Worm (Caenorhabditis elegans) whole organism, young adult: ENCODE results near the gene T15H9.5.

Experiments
- B0019.2 ChIP-seq: fragments of 200-800 bp; sonication (Bioruptor generic); conservative IDR thresholded peaks from 2 replicates; pipeline ENCODE4 v1.3.6; 2022; ENCODE audit warnings: missing genetic modification reagents, missing genetic modification characterization, missing compliant biosample characterization
- F49E8.2 ChIP-seq: sonication (generic microtip); optimal IDR thresholded peaks from 3 replicates; lab custom pipeline; 2017; ENCODE audit warnings: missing genetic modification characterization, mild to moderate bottlenecking, missing compliant biosample characterization, antibody characterized with exemption, moderate library complexity; ENCODE audit not compliant: insufficient read depth
- Y56A3A.18 ChIP-seq: fragments of 200-800 bp; sonication (Bioruptor generic); IDR thresholded peaks from 2 replicates; pipeline ENCODE4 v1.3.6; 2022; ENCODE audit warnings: missing genetic modification reagents, missing genetic modification characterization, missing compliant biosample characterization
- ama-1 ChIP-seq, 3 experiments: fragments of 150-350 bp in 1 of 3; sonication (generic microtip) in 2 of 3; optimal IDR thresholded peaks; 2 replicates each; lab custom pipeline; 2014 to 2018; ENCODE audit warnings: missing biosample characterization in 2 of 3, missing genetic modification characterization in 2 of 3, missing genetic modification reagents in 2 of 3
- dpl-1 ChIP-seq: fragments of 150-350 bp; optimal IDR thresholded peaks from 2 replicates; lab custom pipeline; 2014; ENCODE audit warnings: missing biosample characterization, missing genetic modification reagents, missing genetic modification characterization
- efl-1 ChIP-seq: fragments of 150-350 bp; optimal IDR thresholded peaks from 2 replicates; lab custom pipeline; 2014; ENCODE audit warnings: missing biosample characterization, missing genetic modification reagents, missing genetic modification characterization
- mxl-1 ChIP-seq: sonication (generic microtip); optimal IDR thresholded peaks from 2 replicates; lab custom pipeline; 2016; ENCODE audit warnings: missing genetic modification characterization, missing compliant biosample characterization
- snpc-4 ChIP-seq, 5 experiments: fragments of 150-350 bp in 1 of 5; sonication (generic microtip) in 4 of 5; optimal IDR thresholded peaks; 2 replicates each; lab custom pipeline; 2014 to 2018; ENCODE audit warnings: missing genetic modification characterization in 5 of 5, missing biosample characterization in 3 of 5, antibody characterized with exemption in 2 of 5, mild to moderate bottlenecking in 2 of 5, missing compliant biosample characterization in 2 of 5, missing genotype in 2 of 5, moderate library complexity in 2 of 5, missing genetic modification reagents in 1 of 5

ce11 chrII:9586734-9587209, 24.5 kb downstream of the T15H9.5 start, which contains the start of gene ugt-58:
- TF ChIP-seq F49E8.2 (tag; lab: Kevin White, UChicago) (no peak), efl-1 (GFP tag; lab: Kevin White, UChicago) (no peak), dpl-1 (GFP tag; lab: Kevin White, UChicago) (no peak), ama-1 (optimal IDR thresholded peaks at IDR 0.05; lab: Kevin White, UChicago) (no peak), ama-1 (GFP tag; optimal IDR thresholded peaks at IDR 0.05; lab: Kevin White, UChicago) (no peak), mxl-1 (tag; lab: Kevin White, UChicago) (no peak), Y56A3A.18 (no peak), B0019.2 (GFP tag; lab: Robert Waterston, UW) (no peak), snpc-4 (GFP tag; optimal IDR thresholded peaks at IDR 0.05; lab: Kevin White, UChicago) (no peak), snpc-4 (tag; optimal IDR thresholded peaks at IDR 0.05; lab: Kevin White, UChicago) (no peak)
